Worm (Caenorhabditis elegans): ENCODE data around the gene K09C6.9.
"Not testable (repeated sequence)": the region's sequence is repeated elsewhere in the genome, so short reads cannot be mapped to it uniquely, and the experiment has no call there.

Gene K09C6.9

ce11 chrV:858841-859456 lies 4.1 kb upstream of the K09C6.9 start:
- TF ChIP-seq dao-5 (tag; optimal IDR thresholded peaks at IDR 0.05) = no peak
- TF ChIP-seq W03F9.2 (tag; optimal IDR thresholded peaks at IDR 0.05) = no peak
- no peak for TF ChIP-seq him-1 (tag; optimal IDR thresholded peaks at IDR 0.05)

- no peak for TF ChIP-seq W03F9.2 (tag; optimal IDR thresholded peaks at IDR 0.05)
- TF ChIP-seq dao-5 (tag; optimal IDR thresholded peaks at IDR 0.05) = no peak
- TF ChIP-seq him-1 (tag; optimal IDR thresholded peaks at IDR 0.05) = no peak
Observed at ce11 chrV:856549-856948, 1.7 kb upstream of the K09C6.9 start, which contains the start of gene K09C6.2. K09C6.2 (plus strand) TSS chrV:856849.

ce11 chrV:852184-852583 lies 2.7 kb downstream of the K09C6.9 start, which contains the start of gene K09C6.3:
K09C6.3 (plus strand) TSS chrV:852484.
- TF ChIP-seq W03F9.2 (tag; optimal IDR thresholded peaks at IDR 0.05) (no peak), him-1 (tag; optimal IDR thresholded peaks at IDR 0.05) (no peak), dao-5 (tag; optimal IDR thresholded peaks at IDR 0.05) (no peak)

- TF ChIP-seq W03F9.2 (tag; optimal IDR thresholded peaks at IDR 0.05) (no peak), dao-5 (tag; optimal IDR thresholded peaks at IDR 0.05) (no peak), him-1 (tag; optimal IDR thresholded peaks at IDR 0.05) (no peak)
Observed at ce11 chrV:849512-849911, 5.4 kb downstream of the K09C6.9 start, which contains the start of gene srbc-12. srbc-12 (plus strand) TSS chrV:849812.

ce11 chrV:849042-849441 lies 5.8 kb downstream of the K09C6.9 start:
- no peak for TF ChIP-seq W03F9.2 (tag; optimal IDR thresholded peaks at IDR 0.05)
- no peak for TF ChIP-seq him-1 (tag; optimal IDR thresholded peaks at IDR 0.05)
- no peak for TF ChIP-seq dao-5 (tag; optimal IDR thresholded peaks at IDR 0.05)

- TF ChIP-seq W03F9.2 (tag; optimal IDR thresholded peaks at IDR 0.05) = no peak
- no peak for TF ChIP-seq dao-5 (tag; optimal IDR thresholded peaks at IDR 0.05)
- TF ChIP-seq him-1 (tag; optimal IDR thresholded peaks at IDR 0.05) = no peak
Observed at ce11 chrV:847521-847920, 7.3 kb downstream of the K09C6.9 start, which contains the start of gene srbc-13. srbc-13 (plus strand) TSS chrV:847821.

ce11 chrV:843118-843517 lies 11.7 kb downstream of the K09C6.9 start, which contains the start of gene K09C6.8:
K09C6.8 (minus strand) TSS chrV:843218.
- TF ChIP-seq him-1, dao-5, W03F9.2 (tag; optimal IDR thresholded peaks at IDR 0.05): not testable (repeated sequence)

- TF ChIP-seq W03F9.2 (tag; optimal IDR thresholded peaks at IDR 0.05) = no peak
- TF ChIP-seq dao-5 (tag; optimal IDR thresholded peaks at IDR 0.05) = no peak
- no peak for TF ChIP-seq him-1 (tag; optimal IDR thresholded peaks at IDR 0.05)
Observed at ce11 chrV:842611-843010, 12.3 kb downstream of the K09C6.9 start.

- not testable (repeated sequence) for TF ChIP-seq him-1, dao-5, W03F9.2 (tag; optimal IDR thresholded peaks at IDR 0.05)
Observed at ce11 chrV:838984-839471, 15.8 kb downstream of the K09C6.9 start, which contains the start of the genes K09C6.7 and K09C6.10. K09C6.7 (minus strand) TSS chrV:839084. K09C6.10 (plus strand) TSS chrV:839421.

- TF ChIP-seq dao-5 (tag; optimal IDR thresholded peaks at IDR 0.05) (no peak), W03F9.2 (tag; optimal IDR thresholded peaks at IDR 0.05) (no peak), him-1 (tag; optimal IDR thresholded peaks at IDR 0.05) (no peak)
Observed at ce11 chrV:833368-833767, 21.5 kb downstream of the K09C6.9 start, which contains the start of gene F41H8.1. F41H8.1 (plus strand) TSS chrV:833668.

ce11 chrV:826097-826496 lies 28.8 kb downstream of the K09C6.9 start, which contains the start of gene F41H8.2:
F41H8.2 (plus strand) TSS chrV:826397.
- TF ChIP-seq dao-5 (tag; optimal IDR thresholded peaks at IDR 0.05) (no peak), W03F9.2 (tag; optimal IDR thresholded peaks at IDR 0.05) (no peak), him-1 (tag; optimal IDR thresholded peaks at IDR 0.05) (no peak)

- TF ChIP-seq dao-5, W03F9.2, him-1 (tag; optimal IDR thresholded peaks at IDR 0.05): not testable (repeated sequence)
Observed at ce11 chrV:822922-823321, 31.9 kb downstream of the K09C6.9 start, which contains the start of gene srx-31. srx-31 (minus strand) TSS chrV:823022.

- TF ChIP-seq W03F9.2, dao-5, him-1 (tag; optimal IDR thresholded peaks at IDR 0.05): not testable (repeated sequence)
Observed at ce11 chrV:820629-821028, 34.2 kb downstream of the K09C6.9 start, which contains the start of gene srx-32. srx-32 (minus strand) TSS chrV:820729.

ce11 chrV:817182-817581 lies 37.7 kb downstream of the K09C6.9 start, which contains the start of gene R13D11.1:
R13D11.1 (plus strand) TSS chrV:817482.
- no peak for TF ChIP-seq him-1 (tag; optimal IDR thresholded peaks at IDR 0.05)
- TF ChIP-seq W03F9.2 (tag; optimal IDR thresholded peaks at IDR 0.05) = no peak
- TF ChIP-seq dao-5 (tag; optimal IDR thresholded peaks at IDR 0.05) = no peak

Data from whole organism, L4/young adult.